Fruit fly (Drosophila melanogaster) whole organism, adult: ENCODE measurements around the gene CG32986.

Source experiments
- CG11617 ChIP-seq: fragments of 200-800 bp; sonication (Bioruptor generic); optimal IDR thresholded peaks from 2 replicates; lab custom pipeline; 2017; ENCODE audit warnings: mild to moderate bottlenecking, missing biosample characterization, missing genetic modification reagents, missing genetic modification characterization
- CG12768 ChIP-seq: fragments of 200-800 bp; sonication (Bioruptor generic); optimal IDR thresholded peaks from 2 replicates; lab custom pipeline; 2017; ENCODE audit warnings: missing biosample characterization, missing genetic modification characterization, mild to moderate bottlenecking, moderate library complexity, missing genetic modification reagents
- CG14711 ChIP-seq: fragments of 200-800 bp; sonication (Bioruptor generic); optimal IDR thresholded peaks from 2 replicates; lab custom pipeline; 2018; ENCODE audit warnings: missing biosample characterization, mild to moderate bottlenecking, missing genetic modification characterization, moderate library complexity
- CG1620 ChIP-seq: fragments of 200-800 bp; sonication (Bioruptor generic); optimal IDR thresholded peaks from 2 replicates; lab custom pipeline; 2016; ENCODE audit warnings: missing biosample characterization, missing genetic modification characterization
- CG33017 ChIP-seq: fragments of 200-800 bp; sonication (Bioruptor generic); optimal IDR thresholded peaks from 2 replicates; lab custom pipeline; 2018; ENCODE audit warnings: missing biosample characterization, mild to moderate bottlenecking, missing genetic modification characterization, moderate library complexity
- CG5204 ChIP-seq: fragments of 200-800 bp; sonication (Bioruptor generic); optimal IDR thresholded peaks from 2 replicates; lab custom pipeline; 2016; ENCODE audit warnings: missing biosample characterization, missing genetic modification characterization
- CG7045 ChIP-seq: fragments of 200-800 bp; sonication (Bioruptor generic); optimal IDR thresholded peaks from 2 replicates; lab custom pipeline; 2017; ENCODE audit warnings: missing biosample characterization, mild to moderate bottlenecking, missing genetic modification characterization
- CG7101 ChIP-seq: fragments of 200-800 bp; sonication (Bioruptor generic); optimal IDR thresholded peaks from 2 replicates; lab custom pipeline; 2018; ENCODE audit warnings: missing biosample characterization, mild to moderate bottlenecking, missing genetic modification characterization, moderate library complexity
- Clk ChIP-seq: fragments of 200-800 bp; sonication (Bioruptor generic); optimal IDR thresholded peaks from 2 replicates; lab custom pipeline; 2017; ENCODE audit warnings: missing biosample characterization, missing genetic modification characterization
- Crg-1 ChIP-seq: fragments of 200-800 bp; sonication (Bioruptor generic); optimal IDR thresholded peaks from 2 replicates; lab custom pipeline; 2016; ENCODE audit warnings: missing biosample characterization, missing genetic modification characterization
- Hr96 ChIP-seq: fragments of 200-800 bp; sonication (Bioruptor generic); optimal IDR thresholded peaks from 2 replicates; lab custom pipeline; 2016; ENCODE audit warnings: missing biosample characterization, missing genetic modification characterization
- Mnt ChIP-seq: fragments of 200-800 bp; sonication (Bioruptor generic); optimal IDR thresholded peaks from 2 replicates; lab custom pipeline; 2016; ENCODE audit warnings: missing biosample characterization, mild to moderate bottlenecking, missing genetic modification characterization
- bab1 ChIP-seq: fragments of 200-800 bp; sonication (Bioruptor generic); optimal IDR thresholded peaks from 3 replicates; lab custom pipeline; 2019; ENCODE audit warnings: missing biosample characterization, mild to moderate bottlenecking, missing genetic modification characterization, moderate library complexity
- cic ChIP-seq: fragments of 200-800 bp; sonication (Bioruptor generic); optimal IDR thresholded peaks from 2 replicates; lab custom pipeline; 2017; ENCODE audit warnings: missing biosample characterization, mild to moderate bottlenecking, missing genetic modification characterization, moderate library complexity
- cnc ChIP-seq, 2 experiments: fragments of >200 bp; optimal IDR thresholded peaks; 2 replicates each; lab custom pipeline; 2017
- kay ChIP-seq: fragments of 200-800 bp; sonication (Bioruptor generic); peaks from one replicate; lab custom pipeline; 2016; ENCODE audit warnings: missing biosample characterization, missing genetic modification characterization, borderline replicate concordance
- ovo ChIP-seq: fragments of 200-800 bp; sonication (Bioruptor generic); optimal IDR thresholded peaks from 2 replicates; lab custom pipeline; 2016; ENCODE audit warnings: missing biosample characterization, missing genetic modification characterization
- pad ChIP-seq: fragments of 200-800 bp; sonication (Bioruptor generic); optimal IDR thresholded peaks from 3 replicates; lab custom pipeline; 2017; ENCODE audit warnings: missing biosample characterization, missing genetic modification characterization, mild to moderate bottlenecking, moderate library complexity, missing genetic modification reagents
- tj ChIP-seq: fragments of 200-800 bp; sonication (Bioruptor generic); optimal IDR thresholded peaks from 3 replicates; lab custom pipeline; 2017; ENCODE audit warnings: missing biosample characterization, mild to moderate bottlenecking, missing genetic modification characterization, moderate library complexity
- toe ChIP-seq: fragments of 200-800 bp; sonication (Bioruptor generic); optimal IDR thresholded peaks from 2 replicates; lab custom pipeline; 2016; ENCODE audit warnings: missing biosample characterization, missing genetic modification characterization

CG32986 gene

DNA sequence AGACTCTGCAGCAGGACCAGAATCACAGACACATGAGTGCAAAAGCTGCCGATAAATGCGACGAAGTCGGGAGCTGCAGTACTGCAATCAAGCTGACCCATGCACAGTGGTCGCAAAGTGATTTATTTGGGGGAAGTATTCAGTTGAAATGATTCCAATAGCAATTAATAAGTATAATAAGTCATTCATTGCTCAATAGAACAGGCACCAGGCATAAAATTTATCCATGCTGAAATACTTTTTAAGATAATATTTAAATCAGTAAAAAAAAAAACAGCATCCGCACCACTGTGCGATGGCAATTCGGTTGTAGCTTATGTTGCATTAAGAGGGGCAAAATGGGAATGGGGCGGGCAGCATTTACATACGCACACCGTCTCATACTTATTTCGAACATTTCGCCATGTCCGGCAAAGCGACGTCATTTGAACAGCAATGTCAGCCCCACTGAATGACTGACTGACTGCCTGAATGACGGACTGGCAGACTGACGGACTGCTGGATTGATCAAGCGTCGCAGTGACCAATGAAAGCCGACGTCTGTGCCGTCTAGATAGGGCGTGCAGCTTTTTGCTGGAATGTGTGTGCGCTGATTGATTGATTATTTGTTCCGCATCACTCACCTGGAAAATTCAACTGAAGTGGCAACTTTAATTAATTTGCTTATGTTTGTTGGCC lies 27.6 kb upstream of the CG32986 start:
- TF ChIP-seq bab1 (no peak), cnc (optimal IDR thresholded peaks at IDR 0.05; lab: Kevin White, UChicago) (no peak), Crg-1 (GFP tag; lab: Kevin White, UChicago) (no peak), CG5204 (GFP tag; lab: Kevin White, UChicago) (no peak), tj (no peak), Mnt (GFP tag; lab: Kevin White, UChicago) (no peak), Clk (GFP tag; lab: Kevin White, UChicago) (no peak), CG14711 (tag; lab: Kevin White, UChicago) (no peak), ovo (GFP tag; lab: Kevin White, UChicago) (no peak), kay (GFP tag; lab: Kevin White, UChicago) (no peak), toe (no peak), CG11617 (GFP tag; lab: Kevin White, UChicago) (no peak), CG7101 (tag; lab: Kevin White, UChicago) (no peak), CG33017 (no peak), pad (GFP tag; lab: Kevin White, UChicago) (no peak)

DNA sequence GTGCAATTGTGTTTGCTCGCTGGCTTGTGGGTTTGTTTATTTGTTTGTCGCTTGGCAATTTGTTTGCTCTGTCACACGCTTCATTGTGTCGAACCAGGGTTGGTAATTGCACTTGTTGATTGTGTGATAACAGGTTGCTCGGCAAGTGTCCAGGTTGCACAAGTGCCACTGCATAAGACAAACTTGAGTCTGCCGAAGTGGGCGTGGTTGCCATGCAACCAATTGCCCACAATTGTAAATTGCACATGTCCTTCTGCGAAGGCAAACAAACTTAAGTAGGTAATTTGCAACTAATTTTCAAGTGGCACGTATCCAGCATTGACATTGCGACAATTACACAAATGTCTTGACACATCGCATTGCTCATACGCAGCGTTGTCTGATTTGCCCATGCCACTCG lies 23.4 kb upstream of the CG32986 start:
- no peak for TF ChIP-seq ovo (GFP tag; lab: Kevin White, UChicago)
- no peak for TF ChIP-seq tj
- no peak for TF ChIP-seq toe
- no peak for TF ChIP-seq CG33017
- TF ChIP-seq Crg-1 (GFP tag; lab: Kevin White, UChicago), result no peak
- TF ChIP-seq Clk (GFP tag; lab: Kevin White, UChicago), result no peak
- no peak for TF ChIP-seq CG7045
- no peak for TF ChIP-seq CG12768 (GFP tag; lab: Kevin White, UChicago)
- TF ChIP-seq CG14711 (tag; lab: Kevin White, UChicago), result no peak
- no peak for TF ChIP-seq cnc (optimal IDR thresholded peaks at IDR 0.05; lab: Kevin White, UChicago)
- TF ChIP-seq CG1620 (GFP tag; lab: Kevin White, UChicago), result no peak
- no peak for TF ChIP-seq CG7101 (tag; lab: Kevin White, UChicago)

DNA sequence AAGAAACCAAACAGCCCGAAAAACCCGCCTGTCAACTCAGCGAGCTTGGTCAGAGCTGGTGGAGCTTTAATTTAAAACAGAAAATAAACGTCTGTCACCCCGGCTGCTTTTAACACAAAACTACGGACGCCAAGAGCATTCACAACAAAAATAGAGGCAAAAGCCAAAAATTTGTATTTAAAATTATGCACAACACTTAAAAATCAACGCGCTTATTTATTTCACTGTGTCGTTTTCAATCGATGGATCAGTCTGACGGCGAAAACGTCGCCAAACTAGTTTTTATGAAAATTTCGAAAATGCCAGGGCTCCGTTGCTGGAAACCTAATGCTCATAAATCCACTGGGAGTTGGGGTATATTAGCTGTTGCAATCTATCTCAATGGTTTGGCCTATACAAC lies 21.9 kb upstream of the CG32986 start:
- TF ChIP-seq CG7045, result no peak
- TF ChIP-seq Mnt (GFP tag; lab: Kevin White, UChicago), result no peak
- TF ChIP-seq kay (GFP tag; lab: Kevin White, UChicago), result no peak
- no peak for TF ChIP-seq cic
- TF ChIP-seq CG12768 (GFP tag; lab: Kevin White, UChicago), result no peak
- TF ChIP-seq ovo (GFP tag; lab: Kevin White, UChicago), result no peak
- TF ChIP-seq CG5204 (GFP tag; lab: Kevin White, UChicago), result no peak
- no peak for TF ChIP-seq toe
- TF ChIP-seq CG11617 (GFP tag; lab: Kevin White, UChicago), result no peak
- TF ChIP-seq tj, result no peak
- TF ChIP-seq CG14711 (tag; lab: Kevin White, UChicago), result no peak

DNA sequence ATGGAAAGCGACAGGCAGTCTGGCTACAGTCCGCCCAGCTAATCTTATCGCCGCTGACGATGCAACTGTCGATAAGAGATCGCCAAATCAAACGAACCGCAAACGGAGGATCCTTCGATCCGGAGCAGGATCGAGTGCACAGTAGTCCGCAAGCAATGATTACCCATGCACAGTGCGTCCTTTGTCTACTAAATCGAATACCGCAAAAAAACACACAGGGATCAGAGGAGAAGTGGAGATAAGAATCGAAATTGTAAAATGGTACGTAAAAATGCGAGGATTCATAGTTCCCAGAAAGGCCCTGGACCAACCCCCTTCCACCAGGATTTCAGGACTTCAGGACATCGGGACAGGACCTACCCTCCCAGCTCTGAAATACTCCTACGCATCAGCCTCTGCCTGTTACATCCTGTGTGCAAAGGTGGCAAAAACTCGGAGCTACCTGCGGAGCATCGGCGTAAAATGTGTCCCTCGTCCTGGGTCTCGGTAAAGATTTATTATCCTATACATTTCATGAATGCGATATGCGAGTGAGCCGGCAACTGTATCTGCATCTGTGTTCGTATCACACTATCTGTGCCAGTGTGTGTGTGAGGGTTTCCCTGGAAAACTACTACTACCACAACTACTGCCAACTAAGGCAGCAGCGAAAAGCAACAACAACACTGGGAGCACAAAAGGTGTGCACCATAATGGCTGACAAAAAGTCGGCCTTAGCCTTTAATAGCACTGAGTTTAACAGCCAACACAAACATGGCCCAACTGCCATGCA lies 20.9 kb upstream of the CG32986 start:
- TF ChIP-seq CG7045, result no peak
- TF ChIP-seq toe, result no peak
- no peak for TF ChIP-seq CG33017
- TF ChIP-seq CG5204 (GFP tag; lab: Kevin White, UChicago), result no peak
- no peak for TF ChIP-seq CG14711 (tag; lab: Kevin White, UChicago)
- no peak for TF ChIP-seq Mnt (GFP tag; lab: Kevin White, UChicago)
- TF ChIP-seq ovo (GFP tag; lab: Kevin White, UChicago), result no peak
- TF ChIP-seq tj, result no peak
- TF ChIP-seq CG7101 (tag; lab: Kevin White, UChicago), result no peak
- no peak for TF ChIP-seq kay (GFP tag; lab: Kevin White, UChicago)
- TF ChIP-seq Clk (GFP tag; lab: Kevin White, UChicago), result no peak
- no peak for TF ChIP-seq CG11617 (GFP tag; lab: Kevin White, UChicago)
- no peak for TF ChIP-seq Crg-1 (GFP tag; lab: Kevin White, UChicago)
- no peak for TF ChIP-seq pad (GFP tag; lab: Kevin White, UChicago)
- TF ChIP-seq CG1620 (GFP tag; lab: Kevin White, UChicago), result no peak
- no peak for TF ChIP-seq Hr96 (GFP tag; lab: Kevin White, UChicago)
- TF ChIP-seq cic, result no peak
- TF ChIP-seq cnc (optimal IDR thresholded peaks at IDR 0.05; lab: Kevin White, UChicago), result no peak
- TF ChIP-seq CG12768 (GFP tag; lab: Kevin White, UChicago), result no peak
- no peak for TF ChIP-seq bab1

DNA sequence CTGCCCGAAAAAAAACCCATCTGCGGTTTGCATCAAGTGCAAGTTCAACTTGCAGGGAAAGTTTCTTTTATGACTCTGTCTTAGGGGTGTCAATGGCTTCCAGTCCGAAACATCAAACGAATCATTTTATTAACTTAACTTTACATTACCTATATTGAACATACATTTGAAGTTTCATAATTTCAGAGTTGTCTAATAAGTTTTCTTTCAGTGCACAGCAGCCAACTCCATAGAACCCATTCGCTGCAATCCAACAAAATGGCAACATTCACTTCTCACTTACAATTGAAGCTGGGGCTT lies 20.4 kb upstream of the CG32986 start:
- no peak for TF ChIP-seq CG11617 (GFP tag; lab: Kevin White, UChicago)
- no peak for TF ChIP-seq tj
- no peak for TF ChIP-seq cnc (optimal IDR thresholded peaks at IDR 0.05; lab: Kevin White, UChicago)
- no peak for TF ChIP-seq Crg-1 (GFP tag; lab: Kevin White, UChicago)
- no peak for TF ChIP-seq CG7045
- no peak for TF ChIP-seq cic
- no peak for TF ChIP-seq bab1
- no peak for TF ChIP-seq ovo (GFP tag; lab: Kevin White, UChicago)
- TF ChIP-seq CG7101 (tag; lab: Kevin White, UChicago), result no peak
- TF ChIP-seq pad (GFP tag; lab: Kevin White, UChicago), result no peak
- TF ChIP-seq CG1620 (GFP tag; lab: Kevin White, UChicago), result no peak
- no peak for TF ChIP-seq kay (GFP tag; lab: Kevin White, UChicago)
- no peak for TF ChIP-seq Clk (GFP tag; lab: Kevin White, UChicago)
- TF ChIP-seq Hr96 (GFP tag; lab: Kevin White, UChicago), result no peak

DNA sequence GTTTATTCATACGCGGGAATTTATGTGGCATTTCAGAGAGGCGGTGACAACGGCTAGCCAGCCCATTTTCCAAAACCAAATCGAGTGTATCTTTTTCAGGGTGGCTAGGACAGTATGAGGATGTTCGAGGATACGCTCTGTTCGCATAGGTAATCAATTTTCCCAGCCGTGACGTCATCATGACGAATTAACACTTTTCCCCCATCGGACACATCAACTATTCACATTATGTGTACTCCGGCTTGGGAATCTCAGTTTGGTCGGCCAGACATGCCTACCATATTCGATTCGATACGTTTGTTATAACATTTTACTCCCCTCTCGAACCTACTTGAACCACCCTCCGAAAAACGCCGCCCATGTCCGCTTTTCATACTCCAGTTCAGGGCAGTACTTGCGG lies 19.0 kb upstream of the CG32986 start:
- TF ChIP-seq Crg-1 (GFP tag; lab: Kevin White, UChicago) (no peak), CG14711 (tag; lab: Kevin White, UChicago) (no peak), CG11617 (GFP tag; lab: Kevin White, UChicago) (no peak), bab1 (no peak), CG1620 (GFP tag; lab: Kevin White, UChicago) (no peak), CG7101 (tag; lab: Kevin White, UChicago) (no peak), ovo (GFP tag; lab: Kevin White, UChicago) (no peak), CG12768 (GFP tag; lab: Kevin White, UChicago) (no peak)
